Worm (Caenorhabditis elegans): Measurements from ENCODE around the gene C25E10.17.

DNA sequence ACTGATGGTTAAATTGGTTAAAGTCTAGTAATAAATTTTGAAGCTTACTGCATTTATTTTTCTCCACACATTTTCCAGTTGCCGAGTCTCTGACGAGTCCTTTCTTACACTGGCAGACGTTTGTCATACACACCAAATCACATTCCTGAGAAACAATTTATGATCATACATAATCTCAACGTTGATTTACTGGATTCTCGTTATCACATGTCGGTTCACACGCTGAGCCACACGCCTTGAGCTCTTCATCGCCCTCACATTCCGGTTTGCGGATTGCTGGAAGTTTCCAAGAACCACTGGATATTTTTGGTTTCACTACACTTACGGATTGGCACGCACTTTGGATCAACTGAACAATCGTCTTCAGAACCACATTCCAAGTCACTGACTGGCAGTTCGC, 8.2 kb upstream of the C25E10.17 start:
- TF ChIP-seq ztf-11 (tag; optimal IDR thresholded peaks at IDR 0.05) (no peak), cnd-1 (tag; optimal IDR thresholded peaks at IDR 0.05) (no peak), nhr-76 (tag; optimal IDR thresholded peaks at IDR 0.05) (no peak), nhr-2 (tag; optimal IDR thresholded peaks at IDR 0.05) (no peak)
